Worm (Caenorhabditis elegans) whole organism, L3 larva: ENCODE measurements around the gene JC8.7.

Experiments
- R02D3.7 ChIP-seq: fragments of 150-350 bp; optimal IDR thresholded peaks from 2 replicates; lab custom pipeline; 2014; ENCODE audit warnings: missing biosample characterization, missing genetic modification characterization
- ZK546.5 ChIP-seq: sonication (generic microtip); optimal IDR thresholded peaks from 2 replicates; lab custom pipeline; 2017; ENCODE audit warnings: missing biosample characterization, missing genetic modification characterization
- aly-2 ChIP-seq: fragments of 150-350 bp; optimal IDR thresholded peaks from 2 replicates; lab custom pipeline; 2014; ENCODE audit warnings: missing biosample characterization, missing genetic modification characterization
- ama-1 ChIP-seq: fragments of 150-350 bp; optimal IDR thresholded peaks from 2 replicates; lab custom pipeline; 2018
- ceh-28 ChIP-seq: fragments of 150-350 bp; optimal IDR thresholded peaks from 2 replicates; lab custom pipeline; 2014; ENCODE audit warnings: missing biosample characterization, missing genetic modification reagents, missing genetic modification characterization
- ceh-9 ChIP-seq: sonication (generic microtip); optimal IDR thresholded peaks from 2 replicates; lab custom pipeline; 2018; ENCODE audit warnings: missing biosample characterization, missing genetic modification characterization
- daf-12 ChIP-seq: fragments of 150-350 bp; optimal IDR thresholded peaks from 2 replicates; lab custom pipeline; 2014; ENCODE audit warnings: missing biosample characterization, missing genetic modification reagents, missing genetic modification characterization
- egl-5 ChIP-seq: fragments of 150-350 bp; optimal IDR thresholded peaks from 2 replicates; lab custom pipeline; 2017; ENCODE audit warnings: missing biosample characterization, missing genetic modification reagents, missing genetic modification characterization, inconsistent platforms
- elt-2 ChIP-seq: sonication (generic microtip); optimal IDR thresholded peaks from 2 replicates; lab custom pipeline; 2016; ENCODE audit warnings: missing genetic modification reagents, mild to moderate bottlenecking, missing genetic modification characterization, missing compliant biosample characterization
- eor-1 ChIP-seq, 2 experiments: fragments of 150-350 bp; optimal IDR thresholded peaks; 2 replicates each; lab custom pipeline; 2014 to 2018; ENCODE audit warnings: missing biosample characterization in 2 of 2, missing genetic modification characterization in 2 of 2
- fkh-10 ChIP-seq: sonication (generic microtip); optimal IDR thresholded peaks from 2 replicates; lab custom pipeline; 2017; ENCODE audit warnings: missing biosample characterization, missing genetic modification reagents, missing genetic modification characterization
- fos-1 ChIP-seq: fragments of 150-350 bp; optimal IDR thresholded peaks from 2 replicates; lab custom pipeline; 2014; ENCODE audit warnings: missing biosample characterization, missing genetic modification characterization
- jun-1 ChIP-seq: fragments of 150-350 bp; optimal IDR thresholded peaks from 2 replicates; lab custom pipeline; 2014; ENCODE audit warnings: missing biosample characterization, missing genetic modification reagents, missing genetic modification characterization
- lin-39 ChIP-seq: fragments of 150-350 bp; optimal IDR thresholded peaks from 2 replicates; lab custom pipeline; 2018; ENCODE audit warnings: missing biosample characterization, missing genetic modification reagents, missing genetic modification characterization
- nfya-1 ChIP-seq: sonication (generic microtip); optimal IDR thresholded peaks from 2 replicates; lab custom pipeline; 2017; ENCODE audit warnings: missing genetic modification characterization, mild to moderate bottlenecking, missing compliant biosample characterization, antibody characterized with exemption, moderate library complexity; ENCODE audit not compliant: insufficient read depth
- nhr-11 ChIP-seq: fragments of 150-350 bp; optimal IDR thresholded peaks from 2 replicates; lab custom pipeline; 2014; ENCODE audit warnings: missing biosample characterization, missing genetic modification characterization
- nhr-12 ChIP-seq: fragments of 150-350 bp; optimal IDR thresholded peaks from 2 replicates; lab custom pipeline; 2014; ENCODE audit warnings: missing biosample characterization, missing genetic modification characterization
- nhr-23 ChIP-seq: fragments of 150-350 bp; optimal IDR thresholded peaks from 2 replicates; lab custom pipeline; 2014; ENCODE audit warnings: missing biosample characterization, missing genetic modification reagents, missing genetic modification characterization
- nhr-43 ChIP-seq: sonication (generic microtip); optimal IDR thresholded peaks from 2 replicates; lab custom pipeline; 2016; ENCODE audit warnings: mild to moderate bottlenecking, missing genetic modification characterization, missing compliant biosample characterization; ENCODE audit not compliant: poor library complexity, severe bottlenecking
- nhr-67 ChIP-seq: fragments of 150-350 bp; optimal IDR thresholded peaks from 2 replicates; lab custom pipeline; 2014; ENCODE audit warnings: missing biosample characterization, missing genetic modification characterization
- nhr-77 ChIP-seq: fragments of 150-350 bp; optimal IDR thresholded peaks from 2 replicates; lab custom pipeline; 2014; ENCODE audit warnings: missing biosample characterization, missing genetic modification characterization
- pha-4 ChIP-seq: fragments of 150-350 bp; optimal IDR thresholded peaks from 2 replicates; lab custom pipeline; 2014; ENCODE audit warnings: missing biosample characterization, missing genetic modification reagents, missing genetic modification characterization
- pqm-1 ChIP-seq: fragments of 150-350 bp; optimal IDR thresholded peaks from 2 replicates; lab custom pipeline; 2017; ENCODE audit warnings: missing biosample characterization, missing genetic modification characterization, inconsistent platforms
- snpc-4 ChIP-seq: fragments of 150-350 bp; optimal IDR thresholded peaks from 2 replicates; lab custom pipeline; 2014; ENCODE audit warnings: missing biosample characterization, missing genetic modification characterization
- tbx-2 ChIP-seq: sonication (generic microtip); optimal IDR thresholded peaks from 2 replicates; lab custom pipeline; 2016; ENCODE audit warnings: mild to moderate bottlenecking, missing genetic modification characterization, missing compliant biosample characterization
- unc-62 ChIP-seq: fragments of 150-350 bp; sonication (generic microtip); optimal IDR thresholded peaks from 4 replicates; lab custom pipeline; 2014; ENCODE audit warnings: missing biosample characterization, missing genetic modification reagents, missing genetic modification characterization
- ztf-11 ChIP-seq: fragments of 150-350 bp; optimal IDR thresholded peaks from 2 replicates; lab custom pipeline; 2014; ENCODE audit warnings: missing biosample characterization, missing genetic modification characterization

JC8.7 gene

ce11 chrIV:13244024-13244423 lies 3.0 kb upstream of the JC8.7 start, which contains the start of gene cox-11:
Gene cox-11, plus strand, starts transcription at chrIV:13244324.
- TF ChIP-seq ceh-28 (tag; lab: Kevin White, UChicago) (no peak), elt-2 (tag; lab: Kevin White, UChicago) (no peak), aly-2 (tag; lab: Kevin White, UChicago) (no peak), nhr-77 (tag; lab: Kevin White, UChicago) (no peak), pha-4 (no peak)

ce11 chrIV:13247780-13248179 lies 719 bp downstream of the JC8.7 start:
- no peak for TF ChIP-seq fos-1 (tag; lab: Kevin White, UChicago)
- no peak for TF ChIP-seq ZK546.5 (tag; lab: Kevin White, UChicago)

ce11 chrIV:13250243-13250642 lies 3.2 kb downstream of the JC8.7 start:
- TF ChIP-seq ama-1 (lab: Kevin White, UChicago) (peak; percentile 33), pha-4 (no peak), unc-62 (GFP tag; lab: Kevin White, UChicago) (no peak), R02D3.7 (tag; lab: Kevin White, UChicago) (no peak), snpc-4 (tag; lab: Kevin White, UChicago) (no peak)

ce11 chrIV:13252211-13252610 lies 5.2 kb downstream of the JC8.7 start, which contains the start of gene ttr-51:
Gene ttr-51, minus strand, starts transcription at chrIV:13252311.
- TF ChIP-seq snpc-4 (tag; lab: Kevin White, UChicago): no peak
- peak; percentile 57 for TF ChIP-seq pqm-1 (tag; lab: Kevin White, UChicago)
- TF ChIP-seq elt-2 (tag; lab: Kevin White, UChicago): peak; percentile 41

- TF ChIP-seq nhr-12 (tag; lab: Kevin White, UChicago): no peak
- TF ChIP-seq egl-5 (tag; lab: Kevin White, UChicago): peak; percentile 73
- peak; percentile 61 for TF ChIP-seq jun-1
- TF ChIP-seq nfya-1 (tag; lab: Kevin White, UChicago): peak; percentile 24
- no peak for TF ChIP-seq ceh-28 (tag; lab: Kevin White, UChicago)
- TF ChIP-seq lin-39: peak; percentile 5
- no peak for TF ChIP-seq daf-12 (tag; lab: Kevin White, UChicago)
- no peak for TF ChIP-seq ZK546.5 (tag; lab: Kevin White, UChicago)
- no peak for TF ChIP-seq eor-1 (tag; optimal IDR thresholded peaks at IDR 0.05; lab: Kevin White, UChicago)
- TF ChIP-seq pqm-1 (tag; lab: Kevin White, UChicago): peak; percentile 92
- TF ChIP-seq elt-2 (tag; lab: Kevin White, UChicago): peak; percentile 98
- TF ChIP-seq pha-4: peak; percentile 52
- TF ChIP-seq nhr-11 (tag; lab: Kevin White, UChicago): no peak
- TF ChIP-seq ceh-9 (tag; lab: Kevin White, UChicago): no peak
Observed at ce11 chrIV:13253841-13254240, 6.8 kb downstream of the JC8.7 start, which contains the start of gene ttr-45. Gene ttr-45, plus strand, starts transcription at chrIV:13254225.

ce11 chrIV:13255886-13256285 lies 8.8 kb downstream of the JC8.7 start, which contains the start of gene bus-12:
Gene bus-12, plus strand, starts transcription at chrIV:13256186.
- TF ChIP-seq unc-62 (GFP tag; lab: Kevin White, UChicago): no peak
- TF ChIP-seq tbx-2 (tag; lab: Kevin White, UChicago): no peak
- TF ChIP-seq nhr-77 (tag; lab: Kevin White, UChicago): no peak
- no peak for TF ChIP-seq eor-1 (tag; optimal IDR thresholded peaks at IDR 0.05; lab: Kevin White, UChicago)
- TF ChIP-seq nhr-23: no peak
- TF ChIP-seq nhr-43 (tag; lab: Kevin White, UChicago): no peak
- TF ChIP-seq pqm-1 (tag; lab: Kevin White, UChicago): no peak

ce11 chrIV:13258872-13259271 lies 11.8 kb downstream of the JC8.7 start, which contains the start of gene JC8.16:
Gene JC8.16, plus strand, starts transcription at chrIV:13259172.
- TF ChIP-seq lin-39 (no peak), fkh-10 (GFP tag; lab: Kevin White, UChicago) (no peak), nhr-67 (no peak), R02D3.7 (tag; lab: Kevin White, UChicago) (no peak), pha-4 (no peak), ztf-11 (no peak), unc-62 (GFP tag; lab: Kevin White, UChicago) (no peak)
